Worm (Caenorhabditis elegans): ENCODE data around the gene C37C3.11.

- TF ChIP-seq pha-4 (tag; optimal IDR thresholded peaks at IDR 0.05) (no peak), elt-3 (tag; optimal IDR thresholded peaks at IDR 0.05) (no peak), ztf-4 (tag; optimal IDR thresholded peaks at IDR 0.05) (no peak)
Measured at ce11 chrV:7901222-7901621, 36.7 kb upstream of the C37C3.11 start.
